Fruit fly (Drosophila melanogaster): ENCODE results near the gene Sodh1.

- no peak for TF ChIP-seq CG9705 (GFP tag; optimal IDR thresholded peaks at IDR 0.05)
- TF ChIP-seq OdsH (GFP tag; optimal IDR thresholded peaks at IDR 0.05) = no peak
- TF ChIP-seq Abd-B (GFP tag; optimal IDR thresholded peaks at IDR 0.05) = no peak
- TF ChIP-seq psq (GFP tag; optimal IDR thresholded peaks at IDR 0.05) = no peak
- TF ChIP-seq brk (GFP tag; optimal IDR thresholded peaks at IDR 0.05) = no peak
- TF ChIP-seq woc (GFP tag; optimal IDR thresholded peaks at IDR 0.05) = no peak
- TF ChIP-seq CG32264 (GFP tag; optimal IDR thresholded peaks at IDR 0.05) = no peak
- no peak for TF ChIP-seq Dif (GFP tag; optimal IDR thresholded peaks at IDR 0.05; ENCODE audit: partially characterized antibody)
- no peak for TF ChIP-seq GATAd (GFP tag; optimal IDR thresholded peaks at IDR 0.05)
- TF ChIP-seq br (GFP tag; optimal IDR thresholded peaks at IDR 0.05) = no peak
- TF ChIP-seq HLH106 (tag; optimal IDR thresholded peaks at IDR 0.05) = no peak
- no peak for TF ChIP-seq lola (GFP tag; optimal IDR thresholded peaks at IDR 0.05)
- no peak for TF ChIP-seq Jra (GFP tag; optimal IDR thresholded peaks at IDR 0.05)
- no peak for TF ChIP-seq foxo (GFP tag; optimal IDR thresholded peaks at IDR 0.05)
These were observed 22.9 kb downstream of the Sodh1 start for dm6 chr3R:7075115-7075425.
